Fruit fly (Drosophila melanogaster): ENCODE data around the gene CG4174.

Gene CG4174

dm6 chr3L:18617893-18618577 is at the start of gene CG4174, which contains the start of gene CG13380 (continued):
- TF ChIP-seq zfh1 (GFP tag; IDR thresholded peaks at IDR 0.05) (no peak), knrl (GFP tag; IDR thresholded peaks at IDR 0.05; ENCODE audit: partially characterized antibody) (peak; percentile 73), CG3847 (GFP tag; IDR thresholded peaks at IDR 0.05) (no peak), CG43689 (GFP tag; IDR thresholded peaks at IDR 0.05) (no peak), CG12769 (tag; optimal IDR thresholded peaks at IDR 0.05) (no peak), Dad (GFP tag; optimal IDR thresholded peaks at IDR 0.05) (no peak), Hand (GFP tag; optimal IDR thresholded peaks at IDR 0.05) (no peak), CG18764 (GFP tag; optimal IDR thresholded peaks at IDR 0.05) (no peak), ewg (GFP tag; optimal IDR thresholded peaks at IDR 0.05) (no peak), YL-1 (GFP tag; optimal IDR thresholded peaks at IDR 0.05) (no peak), mirr (GFP tag; optimal IDR thresholded peaks at IDR 0.05) (no peak), CG10979 (tag; optimal IDR thresholded peaks at IDR 0.05) (no peak), ken (GFP tag; IDR thresholded peaks at IDR 0.05) (no peak), run (tag; optimal IDR thresholded peaks at IDR 0.05) (no peak), hbn (GFP tag; IDR thresholded peaks at IDR 0.05; ENCODE audit: partially characterized antibody) (peak; percentile 54), twi (tag; optimal IDR thresholded peaks at IDR 0.05) (no peak), CG14710 (tag; optimal IDR thresholded peaks at IDR 0.05) (no peak), CG12219 (GFP tag; optimal IDR thresholded peaks at IDR 0.05) (no peak), CG12071 (GFP tag; optimal IDR thresholded peaks at IDR 0.05) (no peak), yki (optimal IDR thresholded peaks at IDR 0.05) (no peak), TFAM (GFP tag; optimal IDR thresholded peaks at IDR 0.05) (no peak), CG10274 (GFP tag; optimal IDR thresholded peaks at IDR 0.05) (no peak), CG10431 (GFP tag; optimal IDR thresholded peaks at IDR 0.05) (no peak), Lpt (GFP tag; optimal IDR thresholded peaks at IDR 0.05) (no peak), CG10209 (GFP tag; optimal IDR thresholded peaks at IDR 0.05) (no peak), CG16779 (GFP tag; IDR thresholded peaks at IDR 0.05) (0 out of 2 replicates have a peak, but pooled peaks have one; percentile 32), bowl (GFP tag; IDR thresholded peaks at IDR 0.05) (no peak), CG12299 (tag; optimal IDR thresholded peaks at IDR 0.05) (no peak), D19B (GFP tag; optimal IDR thresholded peaks at IDR 0.05) (no peak), gt (GFP tag; IDR thresholded peaks at IDR 0.05) (no peak), Dll (GFP tag; IDR thresholded peaks at IDR 0.05; ENCODE audit: partially characterized antibody) (peak; percentile 51; the same call in 1 of the 4 replicates), CG2129 (GFP tag; IDR thresholded peaks at IDR 0.05; ENCODE audit: partially characterized antibody) (no peak), NC2α (GFP tag; optimal IDR thresholded peaks at IDR 0.05) (no peak), z (GFP tag; IDR thresholded peaks at IDR 0.05) (no peak), btn (GFP tag; optimal IDR thresholded peaks at IDR 0.05) (no peak), CG4424 (GFP tag; optimal IDR thresholded peaks at IDR 0.05) (no peak), dm (GFP tag; optimal IDR thresholded peaks at IDR 0.05) (no peak), Ada2b (GFP tag; IDR thresholded peaks at IDR 0.05) (no peak), CG2678 (tag; optimal IDR thresholded peaks at IDR 0.05) (no peak), Doc3 (GFP tag; IDR thresholded peaks at IDR 0.05; ENCODE audit: partially characterized antibody) (peak; percentile 31; the same call in 1 of the 3 replicates), peb (GFP tag; IDR thresholded peaks at IDR 0.05) (no peak), CG7928 (GFP tag; optimal IDR thresholded peaks at IDR 0.05) (no peak), bigmax (GFP tag; optimal IDR thresholded peaks at IDR 0.05) (no peak), CG1529 (GFP tag; optimal IDR thresholded peaks at IDR 0.05) (no peak), B-H2 (GFP tag; optimal IDR thresholded peaks at IDR 0.05) (no peak), CG15601 (tag; optimal IDR thresholded peaks at IDR 0.05) (peak; percentile 43), Doc2 (GFP tag; IDR thresholded peaks at IDR 0.05) (no peak), HLH3B (GFP tag; IDR thresholded peaks at IDR 0.05) (no peak), HLHmδ (GFP tag; optimal IDR thresholded peaks at IDR 0.05) (peak; percentile 0), dmrt11E (tag; optimal IDR thresholded peaks at IDR 0.05) (no peak)

All from whole organism, embryonic.